Fruit fly (Drosophila melanogaster): ENCODE results near the gene CG12811.

DNA sequence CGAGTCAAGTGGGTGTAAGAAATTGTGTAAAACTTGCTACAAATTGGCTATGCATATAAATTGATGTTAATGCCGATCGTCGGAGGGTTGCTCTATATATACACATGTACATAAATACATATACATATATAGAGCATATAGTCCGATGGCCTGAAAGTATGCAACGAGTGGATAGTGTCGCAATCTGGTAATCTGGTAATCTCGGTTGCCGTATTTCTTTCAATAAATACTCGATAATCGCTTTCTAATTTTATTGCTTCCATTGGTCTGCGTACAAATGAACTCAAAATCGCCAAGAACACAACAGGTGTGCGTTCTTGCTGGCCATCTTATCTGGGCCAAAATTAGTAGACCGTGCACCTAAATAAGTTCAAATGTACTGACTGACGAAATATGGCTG, 10.8 kb upstream of the CG12811 start:
- no peak for TF ChIP-seq CG8478 (optimal IDR thresholded peaks at IDR 0.05)
- no peak for TF ChIP-seq CTCF (optimal IDR thresholded peaks at IDR 0.05)
